Fruit fly (Drosophila melanogaster) whole organism, pupa: ENCODE results near the gene CG13947.

Experiments used
- CG12605 ChIP-seq: fragments of 200-800 bp; sonication (Bioruptor generic); IDR thresholded peaks from 2 replicates; pipeline ENCODE4 v1.3.6; 2022; ENCODE audit warnings: missing biosample characterization, missing genetic modification characterization
- CG14655 ChIP-seq: fragments of 200-800 bp; sonication (Bioruptor generic); optimal IDR thresholded peaks from 3 replicates; lab custom pipeline; 2017; ENCODE audit warnings: mild to moderate bottlenecking, missing biosample characterization, missing genetic modification reagents, missing genetic modification characterization
- CG15710 ChIP-seq: fragments of 200-800 bp; sonication (Bioruptor generic); optimal IDR thresholded peaks from 2 replicates; lab custom pipeline; 2018; ENCODE audit warnings: missing biosample characterization, mild to moderate bottlenecking, missing genetic modification characterization, moderate library complexity
- CG17806 ChIP-seq: fragments of 200-800 bp; sonication (Bioruptor generic); optimal IDR thresholded peaks from 2 replicates; lab custom pipeline; 2018; ENCODE audit warnings: missing biosample characterization, mild to moderate bottlenecking, missing genetic modification characterization, moderate library complexity
- CG32121 ChIP-seq: fragments of 200-800 bp; sonication (Bioruptor generic); IDR thresholded peaks from 2 replicates; pipeline ENCODE4 v1.3.6; 2022; ENCODE audit warnings: missing biosample characterization, missing genetic modification characterization
- CG34367 ChIP-seq: fragments of 200-800 bp; sonication (Bioruptor generic); optimal IDR thresholded peaks from 2 replicates; lab custom pipeline; 2018; ENCODE audit warnings: missing biosample characterization, mild to moderate bottlenecking, missing genetic modification characterization
- CG8159 ChIP-seq: fragments of 200-800 bp; sonication (Bioruptor generic); optimal IDR thresholded peaks from 3 replicates; lab custom pipeline; 2018; ENCODE audit warnings: missing biosample characterization, mild to moderate bottlenecking, missing genetic modification characterization, moderate library complexity
- CG8301 ChIP-seq: fragments of 200-800 bp; sonication (Bioruptor generic); optimal IDR thresholded peaks from 2 replicates; lab custom pipeline; 2018; ENCODE audit warnings: missing biosample characterization, mild to moderate bottlenecking, missing genetic modification characterization
- CG9948 ChIP-seq: fragments of 200-800 bp; sonication (Bioruptor generic); optimal IDR thresholded peaks from 2 replicates; lab custom pipeline; 2018; ENCODE audit warnings: missing biosample characterization, mild to moderate bottlenecking, missing genetic modification characterization, moderate library complexity
- D1 ChIP-seq: fragments of 200-800 bp; sonication (Bioruptor generic); optimal IDR thresholded peaks from 2 replicates; lab custom pipeline; 2018; ENCODE audit warnings: missing biosample characterization, mild to moderate bottlenecking, missing genetic modification characterization, moderate library complexity
- EcR ChIP-seq: fragments of 200-800 bp; sonication (Bioruptor generic); optimal IDR thresholded peaks from 3 replicates; lab custom pipeline; 2019; ENCODE audit warnings: missing biosample characterization, missing genetic modification characterization, mild to moderate bottlenecking, moderate library complexity, missing genetic modification reagents
- Ets98B ChIP-seq: fragments of 200-800 bp; sonication (Bioruptor generic); IDR thresholded peaks from 2 replicates; pipeline ENCODE4 v1.3.6; 2022; ENCODE audit warnings: missing biosample characterization, missing genetic modification characterization
- Pif1B ChIP-seq: fragments of 200-800 bp; sonication (Bioruptor generic); optimal IDR thresholded peaks from 3 replicates; lab custom pipeline; 2016; ENCODE audit warnings: missing biosample characterization, missing genetic modification characterization
- fd96Ca ChIP-seq: fragments of 200-800 bp; sonication (Bioruptor generic); IDR thresholded peaks from 3 replicates; pipeline ENCODE4 v1.3.6; 2022; ENCODE audit warnings: missing biosample characterization, missing genetic modification characterization

DNA sequence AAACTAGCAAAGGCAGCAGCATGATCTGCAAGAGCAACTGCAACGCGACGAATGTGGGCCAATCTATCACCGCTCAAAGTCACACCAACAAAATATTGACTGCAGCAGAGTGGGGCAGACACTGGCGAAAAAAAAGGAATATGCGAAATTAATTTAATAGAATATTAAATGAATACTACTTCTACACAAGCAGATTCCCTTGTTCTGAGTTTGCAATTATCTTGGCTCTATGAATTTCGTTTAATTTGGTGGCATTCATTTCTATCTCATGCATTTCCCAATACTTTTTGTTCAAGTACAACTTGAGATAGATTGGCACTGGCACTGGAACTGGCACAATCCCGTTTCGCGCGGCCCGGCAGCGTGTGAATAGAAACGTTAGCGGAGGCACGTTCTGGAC, 44.9 kb upstream of the CG13947 start:
- TF ChIP-seq CG32121 (GFP tag; lab: Robert Waterston, UW): no peak; the same call in 1 of the 2 replicates
- TF ChIP-seq Pif1B (GFP tag; lab: Kevin White, UChicago): no peak
- TF ChIP-seq CG12605: no peak
- peak; percentile 80 for TF ChIP-seq CG14655
- TF ChIP-seq CG17806: no peak
- no peak for TF ChIP-seq EcR
- peak; percentile 72 for TF ChIP-seq Ets98B
- TF ChIP-seq CG8301 (tag; lab: Kevin White, UChicago): peak; percentile 77
- no peak for TF ChIP-seq CG8159
- TF ChIP-seq CG34367 (tag; lab: Kevin White, UChicago): no peak
- no peak for TF ChIP-seq CG9948 (tag; lab: Kevin White, UChicago)
- TF ChIP-seq D1: no peak
- TF ChIP-seq CG15710: no peak
- TF ChIP-seq fd96Ca (GFP tag; lab: Robert Waterston, UW): peak; percentile 58; the same call in 2 of the 3 replicates
